Fruit fly (Drosophila melanogaster): ENCODE measurements around the gene Gyc76C.
A peak's percentile ranks its signal among the peaks of the same experiment; 100 is the strongest.

Gyc76C gene

DNA sequence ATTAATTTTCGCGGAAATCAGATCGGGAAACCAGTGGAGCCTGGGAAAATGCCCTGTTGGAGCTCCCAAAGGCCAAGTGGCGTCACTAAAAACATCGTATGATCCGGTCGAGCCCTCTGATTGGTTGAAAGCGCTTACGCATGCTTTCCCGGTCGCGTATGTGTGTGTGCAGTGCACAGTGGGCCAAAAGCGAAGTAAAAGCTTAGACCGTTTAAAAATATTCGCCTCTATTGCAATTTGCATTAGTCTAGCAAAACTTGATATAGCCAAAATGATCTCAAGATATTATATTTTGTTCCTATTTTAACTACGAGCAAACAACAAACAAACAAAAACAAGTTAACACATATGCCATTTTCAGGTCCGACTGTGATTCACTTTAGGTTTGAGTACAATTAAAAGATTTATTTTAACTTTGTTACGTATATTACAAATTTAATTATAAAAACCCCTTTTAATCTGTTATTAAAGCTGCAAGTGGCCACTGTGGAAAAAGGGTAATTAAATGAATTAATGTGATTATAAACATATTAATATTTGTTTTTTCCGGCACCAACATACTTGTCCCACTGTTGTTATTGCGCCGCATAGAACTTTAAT is 934 bp upstream of the Gyc76C start (continued):
- TF ChIP-seq Atf3 (GFP tag; optimal IDR thresholded peaks at IDR 0.05) = peak; percentile 48
- TF ChIP-seq CG6272 (GFP tag; IDR thresholded peaks at IDR 0.05) = peak; percentile 64; the same call in 1 of the 2 replicates
- peak; percentile 33 for TF ChIP-seq Neu2 (GFP tag; optimal IDR thresholded peaks at IDR 0.05; ENCODE audit: borderline replicate concordance)
- TF ChIP-seq sens-2 (GFP tag; IDR thresholded peaks at IDR 0.05) = peak; percentile 55
- no peak for TF ChIP-seq usp (GFP tag; optimal IDR thresholded peaks at IDR 0.05)
- TF ChIP-seq CG31441 (GFP tag; IDR thresholded peaks at IDR 0.05) = peak; percentile 91
- TF ChIP-seq CG10274 (GFP tag; optimal IDR thresholded peaks at IDR 0.05) = peak; percentile 73
- peak; percentile 80; the same call in 1 of the 2 replicates for TF ChIP-seq gsb (GFP tag; IDR thresholded peaks at IDR 0.05)
- peak; percentile 73 for TF ChIP-seq run (tag; optimal IDR thresholded peaks at IDR 0.05)
- TF ChIP-seq lbe (GFP tag; optimal IDR thresholded peaks at IDR 0.05) = peak; percentile 88
- TF ChIP-seq CG31224 (GFP tag; IDR thresholded peaks at IDR 0.05) = peak; percentile 58; the same call in 1 of the 2 replicates
- TF ChIP-seq Ssrp (tag; optimal IDR thresholded peaks at IDR 0.05) = peak; percentile 83
- peak; percentile 74 for TF ChIP-seq Blimp-1 (GFP tag; optimal IDR thresholded peaks at IDR 0.05)
- 0 out of 3 replicates have a peak, but pooled peaks have one; percentile 11 for TF ChIP-seq C15 (GFP tag; IDR thresholded peaks at IDR 0.05)
- TF ChIP-seq Gsc (GFP tag; IDR thresholded peaks at IDR 0.05) = no peak
- TF ChIP-seq zfh2 (GFP tag; optimal IDR thresholded peaks at IDR 0.05) = peak; percentile 76
- TF ChIP-seq CG2678 (tag; optimal IDR thresholded peaks at IDR 0.05) = peak; percentile 94
- peak; percentile 88 for TF ChIP-seq CG2712 (tag; optimal IDR thresholded peaks at IDR 0.05)
- TF ChIP-seq D19A (tag; optimal IDR thresholded peaks at IDR 0.05) = peak; percentile 81
- TF ChIP-seq sqz (GFP tag; optimal IDR thresholded peaks at IDR 0.05) = no peak
- peak; percentile 93 for TF ChIP-seq CG4328 (GFP tag; optimal IDR thresholded peaks at IDR 0.05)
- TF ChIP-seq prd (optimal IDR thresholded peaks at IDR 0.05) = no peak
- TF ChIP-seq prd (GFP tag; IDR thresholded peaks at IDR 0.05) = peak; percentile 72; the same call in 2 of the 3 replicates
- TF ChIP-seq CG2889 (GFP tag; IDR thresholded peaks at IDR 0.05) = 0 out of 3 replicates have a peak, but pooled peaks have one; percentile 15
- TF ChIP-seq pzg (GFP tag; optimal IDR thresholded peaks at IDR 0.05) = no peak
- peak; percentile 91 for TF ChIP-seq CG7839 (tag; optimal IDR thresholded peaks at IDR 0.05)
- peak; percentile 52 for TF ChIP-seq CG30431 (GFP tag; optimal IDR thresholded peaks at IDR 0.05)
- TF ChIP-seq CG3726 (GFP tag; IDR thresholded peaks at IDR 0.05) = no peak
- no peak; the same call in 2 of the 3 replicates for TF ChIP-seq CG6791 (GFP tag; IDR thresholded peaks at IDR 0.05; ENCODE audit: partially characterized antibody)
- TF ChIP-seq Poxn (GFP tag; IDR thresholded peaks at IDR 0.05) = 0 out of 2 replicates have a peak, but pooled peaks have one; percentile 3
- peak; percentile 64 for TF ChIP-seq vfl (GFP tag; optimal IDR thresholded peaks at IDR 0.05)
- no peak for TF ChIP-seq Ravus (GFP tag; IDR thresholded peaks at IDR 0.05)
- TF ChIP-seq gt (GFP tag; IDR thresholded peaks at IDR 0.05) = no peak
- TF ChIP-seq wor (GFP tag; IDR thresholded peaks at IDR 0.05) = no peak; the same call in 1 of the 2 replicates
- peak; percentile 61 for TF ChIP-seq Jarid2 (GFP tag; optimal IDR thresholded peaks at IDR 0.05)
- peak; percentile 56 for TF ChIP-seq Adf1 (GFP tag; IDR thresholded peaks at IDR 0.05)
- TF ChIP-seq CG9727 (GFP tag; optimal IDR thresholded peaks at IDR 0.05) = peak; percentile 94
- TF ChIP-seq ken (GFP tag; IDR thresholded peaks at IDR 0.05) = peak; percentile 60
- TF ChIP-seq ara (GFP tag; IDR thresholded peaks at IDR 0.05) = peak; percentile 54; the same call in 1 of the 2 replicates
- peak; percentile 91 for TF ChIP-seq CG18599 (GFP tag; optimal IDR thresholded peaks at IDR 0.05)
- TF ChIP-seq br (optimal IDR thresholded peaks at IDR 0.05) = no peak
- peak; percentile 76 for TF ChIP-seq CG9215 (GFP tag; IDR thresholded peaks at IDR 0.05)
- TF ChIP-seq Meics (GFP tag; optimal IDR thresholded peaks at IDR 0.05) = peak; percentile 94
- TF ChIP-seq CG12659 (GFP tag; optimal IDR thresholded peaks at IDR 0.05) = peak; percentile 93
- TF ChIP-seq slbo (GFP tag; IDR thresholded peaks at IDR 0.05) = peak; percentile 82
- peak; percentile 73 for TF ChIP-seq CG1529 (GFP tag; optimal IDR thresholded peaks at IDR 0.05)
- TF ChIP-seq al (GFP tag; IDR thresholded peaks at IDR 0.05) = peak; percentile 62
- peak; percentile 75 for TF ChIP-seq CG9817 (tag; optimal IDR thresholded peaks at IDR 0.05)
- TF ChIP-seq dpn (GFP tag; optimal IDR thresholded peaks at IDR 0.05) = peak; percentile 84
- TF ChIP-seq BEAF-32 (GFP tag; optimal IDR thresholded peaks at IDR 0.05) = no peak
